Worm (Caenorhabditis elegans): Measurements from ENCODE around the gene edg-1.

DNA sequence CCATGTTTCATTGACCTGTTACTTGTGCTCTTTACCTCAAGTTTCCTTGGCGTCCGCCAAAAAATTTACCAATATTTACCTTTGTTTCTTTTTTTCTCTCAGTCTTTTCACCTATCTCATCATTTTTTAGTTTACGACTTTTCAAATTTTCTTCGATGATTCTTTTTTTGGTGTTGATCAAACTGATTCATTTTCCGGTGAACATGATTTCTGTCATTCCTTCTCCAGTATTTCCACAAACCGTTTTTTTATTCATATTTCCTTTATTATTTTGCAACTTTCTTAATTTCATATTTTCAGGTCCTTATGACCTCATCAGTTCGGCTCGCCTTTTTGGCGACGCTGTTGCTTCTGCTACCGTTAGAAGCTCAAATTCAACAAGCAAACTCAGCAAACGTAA, 33.1 kb upstream of the edg-1 start, which contains the start of gene F54D1.6:
- TF ChIP-seq tra-4 (tag; optimal IDR thresholded peaks at IDR 0.05), result no peak
- TF ChIP-seq tbx-37 (GFP tag; conservative IDR thresholded peaks at IDR 0.05), result no peak
- no peak for TF ChIP-seq ama-1 (optimal IDR thresholded peaks at IDR 0.05)
- TF ChIP-seq B0310.2 (tag; optimal IDR thresholded peaks at IDR 0.05), result no peak
